Worm (Caenorhabditis elegans) whole organism, late embryonic: ENCODE data around the gene tra-4.

Experiments
- C38D4.7 ChIP-seq: fragments of 200-800 bp; sonication (Bioruptor generic); optimal IDR thresholded peaks from 2 replicates; lab custom pipeline; 2018; ENCODE audit warnings: mild to moderate bottlenecking, missing genetic modification characterization, moderate library complexity, missing compliant biosample characterization
- F13H6.1 ChIP-seq: sonication (generic microtip); optimal IDR thresholded peaks from 2 replicates; lab custom pipeline; 2016; ENCODE audit warnings: missing genetic modification characterization, missing compliant biosample characterization
- K02D7.2 ChIP-seq: sonication (generic microtip); optimal IDR thresholded peaks from 2 replicates; lab custom pipeline; 2017; ENCODE audit warnings: mild to moderate bottlenecking, missing genetic modification characterization, missing compliant biosample characterization
- T23F11.4 ChIP-seq: fragments of 200-800 bp; sonication (Bioruptor generic); optimal IDR thresholded peaks from 2 replicates; lab custom pipeline; 2018; ENCODE audit warnings: mild to moderate bottlenecking, missing genetic modification characterization, missing compliant biosample characterization
- ahr-1 ChIP-seq: sonication (generic microtip); optimal IDR thresholded peaks from 2 replicates; lab custom pipeline; 2016; ENCODE audit warnings: missing genetic modification characterization, missing compliant biosample characterization
- ama-1 ChIP-seq: fragments of 150-350 bp; optimal IDR thresholded peaks from 2 replicates; lab custom pipeline; 2014
- ceh-14 ChIP-seq: sonication (generic microtip); optimal IDR thresholded peaks from 2 replicates; lab custom pipeline; 2016; ENCODE audit warnings: missing genotype, missing genetic modification characterization, missing compliant biosample characterization
- ceh-18 ChIP-seq: sonication (generic microtip); optimal IDR thresholded peaks from 2 replicates; lab custom pipeline; 2016; ENCODE audit warnings: missing genetic modification characterization, missing compliant biosample characterization
- ceh-19 ChIP-seq: fragments of 200-800 bp; sonication (Bioruptor generic); optimal IDR thresholded peaks from 2 replicates; lab custom pipeline; 2018; ENCODE audit warnings: mild to moderate bottlenecking, missing genetic modification characterization, missing compliant biosample characterization
- ceh-22 ChIP-seq: sonication (generic microtip); optimal IDR thresholded peaks from 2 replicates; lab custom pipeline; 2017; ENCODE audit warnings: missing biosample characterization, missing genetic modification characterization
- ceh-24 ChIP-seq: sonication (generic microtip); optimal IDR thresholded peaks from 2 replicates; lab custom pipeline; 2016; ENCODE audit warnings: mild to moderate bottlenecking, missing genetic modification characterization, missing compliant biosample characterization
- ceh-31 ChIP-seq: sonication (generic microtip); optimal IDR thresholded peaks from 2 replicates; lab custom pipeline; 2016; ENCODE audit warnings: missing genetic modification characterization, missing compliant biosample characterization
- ceh-34 ChIP-seq: sonication (generic microtip); optimal IDR thresholded peaks from 2 replicates; lab custom pipeline; 2016; ENCODE audit warnings: mild to moderate bottlenecking, missing genetic modification characterization, missing compliant biosample characterization
- ceh-45 ChIP-seq: fragments of 200-800 bp; sonication (Bioruptor generic); IDR thresholded peaks from 2 replicates; pipeline ENCODE4 v1.3.6; 2022; ENCODE audit warnings: missing genetic modification reagents, missing genetic modification characterization, missing compliant biosample characterization
- ceh-9 ChIP-seq: sonication (generic microtip); optimal IDR thresholded peaks from 2 replicates; lab custom pipeline; 2016; ENCODE audit warnings: mild to moderate bottlenecking, missing genetic modification characterization, inconsistent platforms, missing compliant biosample characterization
- dmd-4 ChIP-seq: sonication (generic microtip); optimal IDR thresholded peaks from 2 replicates; lab custom pipeline; 2016; ENCODE audit warnings: borderline replicate concordance, missing genetic modification characterization, missing compliant biosample characterization
- dve-1 ChIP-seq: sonication (generic microtip); optimal IDR thresholded peaks from 2 replicates; lab custom pipeline; 2017; ENCODE audit warnings: antibody characterized with exemption, mild to moderate bottlenecking, missing genetic modification characterization, missing compliant biosample characterization
- elt-2 ChIP-seq: sonication (generic microtip); optimal IDR thresholded peaks from 2 replicates; lab custom pipeline; 2016; ENCODE audit warnings: missing genetic modification reagents, missing genetic modification characterization, missing compliant biosample characterization
- elt-4 ChIP-seq: sonication (generic microtip); optimal IDR thresholded peaks from 2 replicates; lab custom pipeline; 2016; ENCODE audit warnings: missing genetic modification characterization, missing compliant biosample characterization
- ets-4 ChIP-seq: sonication (generic microtip); optimal IDR thresholded peaks from 2 replicates; lab custom pipeline; 2016; ENCODE audit warnings: missing genetic modification characterization, missing compliant biosample characterization
- fkh-6 ChIP-seq: sonication (generic microtip); optimal IDR thresholded peaks from 2 replicates; lab custom pipeline; 2016; ENCODE audit warnings: missing genetic modification characterization, missing compliant biosample characterization
- gmeb-2 ChIP-seq: sonication (generic microtip); optimal IDR thresholded peaks from 2 replicates; lab custom pipeline; 2016; ENCODE audit warnings: missing genetic modification characterization, inconsistent platforms, missing compliant biosample characterization
- hlh-15 ChIP-seq: sonication (generic microtip); optimal IDR thresholded peaks from 2 replicates; lab custom pipeline; 2016; ENCODE audit warnings: missing genetic modification characterization, missing compliant biosample characterization
- hlh-30 ChIP-seq: sonication (generic microtip); optimal IDR thresholded peaks from 2 replicates; lab custom pipeline; 2017; ENCODE audit warnings: antibody characterized with exemption, missing genetic modification characterization, missing compliant biosample characterization; ENCODE audit not compliant: insufficient read depth
- hlh-8 ChIP-seq: sonication (generic microtip); optimal IDR thresholded peaks from 2 replicates; lab custom pipeline; 2016; ENCODE audit warnings: missing genotype, missing genetic modification characterization, missing compliant biosample characterization
- lin-11 ChIP-seq: fragments of 200-800 bp; sonication (Bioruptor generic); optimal IDR thresholded peaks from 2 replicates; lab custom pipeline; 2018; ENCODE audit warnings: mild to moderate bottlenecking, missing genetic modification characterization, missing compliant biosample characterization
- madf-2 ChIP-seq: sonication (generic microtip); optimal IDR thresholded peaks from 2 replicates; lab custom pipeline; 2017; ENCODE audit warnings: missing genetic modification characterization, missing compliant biosample characterization
- nhr-11 ChIP-seq: fragments of 150-350 bp; optimal IDR thresholded peaks from 2 replicates; lab custom pipeline; 2014; ENCODE audit warnings: missing biosample characterization, missing genetic modification characterization
- odd-2 ChIP-seq: sonication (generic microtip); optimal IDR thresholded peaks from 2 replicates; lab custom pipeline; 2017; ENCODE audit warnings: antibody characterized with exemption, mild to moderate bottlenecking, missing genetic modification characterization, missing compliant biosample characterization
- pag-3 ChIP-seq: sonication (generic microtip); optimal IDR thresholded peaks from 2 replicates; lab custom pipeline; 2016; ENCODE audit warnings: missing compliant biosample characterization, missing genetic modification characterization, borderline replicate concordance
- pat-9 ChIP-seq: fragments of 200-800 bp; sonication (Bioruptor generic); optimal IDR thresholded peaks from 2 replicates; lab custom pipeline; 2018; ENCODE audit warnings: mild to moderate bottlenecking, missing genetic modification characterization, moderate library complexity, missing compliant biosample characterization
- pax-1 ChIP-seq: fragments of 150-350 bp; optimal IDR thresholded peaks from 2 replicates; lab custom pipeline; 2014; ENCODE audit warnings: missing biosample characterization, missing genetic modification characterization
- pha-2 ChIP-seq: sonication (generic microtip); optimal IDR thresholded peaks from 2 replicates; lab custom pipeline; 2017; ENCODE audit warnings: mild to moderate bottlenecking, missing genetic modification characterization, missing compliant biosample characterization
- sdc-2 ChIP-seq: sonication (generic microtip); optimal IDR thresholded peaks from 2 replicates; lab custom pipeline; 2016; ENCODE audit warnings: missing genotype, missing genetic modification characterization, missing compliant biosample characterization
- sox-4 ChIP-seq: sonication (generic microtip); optimal IDR thresholded peaks from 2 replicates; lab custom pipeline; 2017; ENCODE audit warnings: mild to moderate bottlenecking, missing genetic modification characterization, inconsistent platforms, missing compliant biosample characterization
- tbx-2 ChIP-seq: sonication (generic microtip); optimal IDR thresholded peaks from 2 replicates; lab custom pipeline; 2016; ENCODE audit warnings: missing genetic modification characterization, missing compliant biosample characterization
- ttx-3 ChIP-seq: sonication (generic microtip); optimal IDR thresholded peaks from 2 replicates; lab custom pipeline; 2016; ENCODE audit warnings: missing genetic modification reagents, missing genetic modification characterization, missing compliant biosample characterization
- unc-42 ChIP-seq: sonication (generic microtip); optimal IDR thresholded peaks from 2 replicates; lab custom pipeline; 2016; ENCODE audit warnings: missing genotype, missing genetic modification characterization, missing compliant biosample characterization
- unc-55 ChIP-seq: sonication (generic microtip); optimal IDR thresholded peaks from 2 replicates; lab custom pipeline; 2017; ENCODE audit warnings: missing biosample characterization, missing genetic modification reagents, missing genetic modification characterization
- unc-86 ChIP-seq: sonication (generic microtip); optimal IDR thresholded peaks from 2 replicates; lab custom pipeline; 2016; ENCODE audit warnings: missing genetic modification characterization, missing compliant biosample characterization
- zip-5 ChIP-seq: sonication (generic microtip); optimal IDR thresholded peaks from 2 replicates; lab custom pipeline; 2016; ENCODE audit warnings: missing genetic modification characterization, missing compliant biosample characterization
- ztf-16 ChIP-seq: sonication (generic microtip); optimal IDR thresholded peaks from 2 replicates; lab custom pipeline; 2017; ENCODE audit warnings: missing genetic modification characterization, missing compliant biosample characterization

The tra-4 gene

DNA sequence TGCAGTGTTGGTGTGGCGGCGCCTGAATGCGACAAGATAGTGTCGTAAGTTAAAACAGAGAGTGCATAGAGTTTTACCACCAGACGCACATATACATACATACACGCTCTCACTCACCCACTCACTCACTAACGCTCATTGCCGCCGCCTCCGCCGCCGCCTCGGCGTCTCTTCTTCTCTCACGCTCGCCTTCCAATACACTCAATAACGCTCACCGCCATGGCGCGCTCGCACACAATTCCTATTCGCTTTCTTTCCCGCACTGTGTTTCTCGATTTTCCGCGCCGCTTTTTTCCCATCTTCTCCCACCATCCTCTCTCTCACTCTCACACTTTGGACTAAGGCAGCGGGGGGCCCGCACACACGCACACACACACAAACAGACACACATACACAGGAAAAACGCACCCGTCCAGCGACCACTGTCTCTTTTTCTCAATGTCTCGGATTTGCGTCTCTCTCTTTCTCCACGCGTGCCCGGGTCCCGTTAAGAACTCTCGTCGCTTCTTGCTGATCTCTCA, 5.0 kb downstream of the tra-4 start, which contains the start of gene kin-29 (continued):
- TF ChIP-seq zip-5 (tag; lab: Kevin White, UChicago) (peak; percentile 20), ceh-19 (GFP tag; lab: Kevin White, UChicago) (peak; percentile 80), unc-42 (peak; percentile 78), sdc-2 (tag; lab: Kevin White, UChicago) (peak; percentile 89), nhr-11 (tag; lab: Kevin White, UChicago) (no peak), T23F11.4 (peak; percentile 22), pax-1 (tag; lab: Kevin White, UChicago) (no peak), ceh-9 (tag; lab: Kevin White, UChicago) (no peak), hlh-15 (tag; lab: Kevin White, UChicago) (no peak), dmd-4 (tag; lab: Kevin White, UChicago) (peak; percentile 65), ttx-3 (tag; lab: Kevin White, UChicago) (no peak), sox-4 (tag; lab: Kevin White, UChicago) (peak; percentile 68), elt-4 (tag; lab: Kevin White, UChicago) (no peak), odd-2 (no peak), F13H6.1 (tag; lab: Kevin White, UChicago) (peak; percentile 81), ahr-1 (tag; lab: Kevin White, UChicago) (no peak), ztf-16 (tag; lab: Kevin White, UChicago) (peak; percentile 64)

DNA sequence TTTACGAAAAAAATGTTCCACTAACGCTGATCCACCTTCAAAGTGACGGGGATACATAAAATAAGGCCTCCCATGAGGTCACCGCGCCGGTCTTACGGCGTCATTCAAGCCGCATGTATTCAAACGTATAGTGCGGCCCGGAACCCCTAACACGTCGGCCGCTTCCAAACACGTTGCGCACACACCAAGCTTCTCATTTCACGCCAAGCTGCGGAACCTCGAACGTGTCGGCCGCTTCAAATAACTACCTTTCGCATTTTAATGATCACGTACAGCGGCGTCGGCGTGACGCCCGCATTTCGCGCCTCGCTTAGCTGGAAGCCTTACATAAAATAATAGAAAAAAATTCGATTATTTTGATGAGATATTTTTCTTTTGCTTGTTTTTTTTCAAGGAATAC, 13.9 kb downstream of the tra-4 start:
- no peak for TF ChIP-seq dmd-4 (tag; lab: Kevin White, UChicago)
- TF ChIP-seq fkh-6 (tag; lab: Kevin White, UChicago), result no peak
- TF ChIP-seq sox-4 (tag; lab: Kevin White, UChicago), result no peak
- TF ChIP-seq ceh-31 (tag; lab: Kevin White, UChicago), result no peak
- no peak for TF ChIP-seq unc-55 (GFP tag; lab: Kevin White, UChicago)
- TF ChIP-seq tbx-2 (tag; lab: Kevin White, UChicago), result no peak
- no peak for TF ChIP-seq ets-4 (tag; lab: Kevin White, UChicago)
- no peak for TF ChIP-seq ahr-1 (tag; lab: Kevin White, UChicago)
- no peak for TF ChIP-seq C38D4.7
- TF ChIP-seq lin-11 (tag; lab: Kevin White, UChicago), result no peak
- no peak for TF ChIP-seq pag-3
- TF ChIP-seq ceh-18, result no peak
- TF ChIP-seq pha-2 (tag; lab: Kevin White, UChicago), result no peak
- no peak for TF ChIP-seq madf-2 (tag; lab: Kevin White, UChicago)
- TF ChIP-seq hlh-8 (tag; lab: Kevin White, UChicago), result no peak
- no peak for TF ChIP-seq ceh-45 (GFP tag; lab: Robert Waterston, UW)

DNA sequence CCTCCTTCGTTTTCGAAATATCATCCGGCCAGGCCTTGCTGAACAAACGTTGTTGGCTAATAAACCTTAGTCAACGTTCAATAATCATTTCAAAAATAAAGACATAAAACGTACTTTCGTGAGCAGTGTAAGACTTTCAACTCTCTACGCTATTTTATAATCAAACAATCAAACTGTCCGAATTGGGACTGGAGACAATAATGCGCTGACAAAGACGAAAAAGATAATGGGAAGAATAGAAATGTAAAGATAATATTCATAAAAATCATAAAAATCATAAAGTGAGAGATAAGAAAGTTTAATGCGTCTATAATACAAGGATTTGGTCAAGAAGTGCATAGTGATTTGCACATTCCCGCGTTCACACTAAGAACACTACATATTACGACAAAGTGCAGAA, 15.6 kb downstream of the tra-4 start:
- TF ChIP-seq K02D7.2 (tag; lab: Kevin White, UChicago) (no peak), elt-2 (tag; lab: Kevin White, UChicago) (peak; percentile 35), nhr-11 (tag; lab: Kevin White, UChicago) (no peak)

DNA sequence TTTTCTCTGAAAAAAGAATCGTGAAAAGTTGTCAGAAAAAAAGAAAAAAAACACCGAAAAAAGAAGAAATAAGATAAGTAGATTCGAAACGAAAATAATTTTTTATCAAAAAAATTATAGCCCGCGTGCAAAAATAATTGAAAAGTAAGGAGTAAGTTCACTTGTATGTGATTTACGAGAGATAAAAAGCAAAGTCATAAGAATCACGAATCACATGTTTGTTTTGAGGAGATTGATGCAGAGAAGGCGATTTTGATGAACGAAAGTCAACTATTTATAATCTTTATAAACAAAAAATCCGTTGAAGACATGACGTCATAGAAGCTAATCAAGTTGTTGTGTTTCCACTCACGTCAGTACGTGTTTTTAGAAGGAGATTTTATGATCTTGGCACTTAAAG, 17.1 kb downstream of the tra-4 start, which contains the start of gene Y71H10B.1:
TSS of gene Y71H10B.1 (minus strand) at position 6 of the 400 bp plus-strand sequence.
- no peak for TF ChIP-seq unc-86
- no peak for TF ChIP-seq hlh-15 (tag; lab: Kevin White, UChicago)
- no peak for TF ChIP-seq ceh-22 (tag; lab: Kevin White, UChicago)
- TF ChIP-seq pha-2 (tag; lab: Kevin White, UChicago), result no peak
- TF ChIP-seq ama-1 (lab: Kevin White, UChicago), result no peak
- no peak for TF ChIP-seq ceh-34 (tag; lab: Kevin White, UChicago)
- no peak for TF ChIP-seq pat-9 (tag; lab: Kevin White, UChicago)
- TF ChIP-seq ceh-31 (tag; lab: Kevin White, UChicago), result no peak
- no peak for TF ChIP-seq hlh-30 (tag; lab: Kevin White, UChicago)
- TF ChIP-seq madf-2 (tag; lab: Kevin White, UChicago), result no peak
- no peak for TF ChIP-seq T23F11.4
- TF ChIP-seq dve-1 (tag; lab: Kevin White, UChicago), result no peak
- no peak for TF ChIP-seq ceh-24 (tag; lab: Kevin White, UChicago)
- TF ChIP-seq elt-2 (tag; lab: Kevin White, UChicago), result no peak
- TF ChIP-seq ceh-14, result no peak
- no peak for TF ChIP-seq gmeb-2 (tag; lab: Kevin White, UChicago)
- no peak for TF ChIP-seq ahr-1 (tag; lab: Kevin White, UChicago)
- no peak for TF ChIP-seq elt-4 (tag; lab: Kevin White, UChicago)
- TF ChIP-seq, all 69 proteins: peak for 0
